Fruit fly (Drosophila melanogaster): ENCODE results near the gene CG14570.

CG14570 gene

DNA sequence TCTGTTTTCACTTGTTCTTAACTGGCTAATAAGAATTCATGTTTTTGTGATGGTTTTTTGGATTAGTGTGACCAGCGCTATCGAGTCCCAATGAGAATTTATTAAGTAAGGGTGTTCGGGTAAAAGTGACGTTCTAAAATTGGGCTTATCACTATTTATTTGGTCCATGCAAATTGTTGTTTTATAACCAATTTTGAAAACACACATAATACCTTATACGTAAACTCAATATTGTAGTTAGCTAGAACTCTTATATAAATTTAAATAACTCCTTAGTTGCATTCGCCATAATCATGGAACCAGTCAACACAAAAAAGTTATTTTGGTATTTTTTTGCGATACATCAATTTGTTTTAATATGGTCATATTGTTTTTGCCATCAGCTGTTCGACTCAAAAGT lies 50.6 kb downstream of the CG14570 start, which contains the start of the genes Als2 and CG11248 (continued):
- TF ChIP-seq CG3407 (GFP tag; optimal IDR thresholded peaks at IDR 0.05) (peak; percentile 41), caup (GFP tag; optimal IDR thresholded peaks at IDR 0.05; ENCODE audit: severe bottlenecking) (no peak), Aef1 (GFP tag; IDR thresholded peaks at IDR 0.05) (peak; percentile 69), CG9437 (GFP tag; optimal IDR thresholded peaks at IDR 0.05) (peak; percentile 24), nerfin-1 (tag; optimal IDR thresholded peaks at IDR 0.05) (peak; percentile 68), CG6175 (GFP tag; IDR thresholded peaks at IDR 0.05) (no peak), Side (GFP tag; optimal IDR thresholded peaks at IDR 0.05) (peak; percentile 59), Rfx (GFP tag; IDR thresholded peaks at IDR 0.05) (peak; percentile 80), Ada2b (GFP tag; IDR thresholded peaks at IDR 0.05) (peak; percentile 62), Hsf (GFP tag; optimal IDR thresholded peaks at IDR 0.05) (peak; percentile 85), CG3995 (GFP tag; optimal IDR thresholded peaks at IDR 0.05) (peak; percentile 87), eve (GFP tag; optimal IDR thresholded peaks at IDR 0.05) (no peak), CG4360 (GFP tag; IDR thresholded peaks at IDR 0.05) (no peak), ham (GFP tag; IDR thresholded peaks at IDR 0.05) (no peak), CG10147 (GFP tag; optimal IDR thresholded peaks at IDR 0.05) (no peak), CG7745 (tag; optimal IDR thresholded peaks at IDR 0.05) (no peak), sd (tag; optimal IDR thresholded peaks at IDR 0.05) (no peak), CG31224 (GFP tag; IDR thresholded peaks at IDR 0.05) (peak; percentile 34; the same call in 1 of the 2 replicates), CG17612 (GFP tag; IDR thresholded peaks at IDR 0.05) (peak; percentile 30; the same call in 1 of the 2 replicates), ind (GFP tag; optimal IDR thresholded peaks at IDR 0.05) (peak; percentile 79), CG16813 (GFP tag; IDR thresholded peaks at IDR 0.05; ENCODE audit: partially characterized antibody) (no peak), gro (GFP tag; optimal IDR thresholded peaks at IDR 0.05) (no peak), peb (GFP tag; IDR thresholded peaks at IDR 0.05) (peak; percentile 41; the same call in 1 of the 2 replicates), CG9609 (GFP tag; optimal IDR thresholded peaks at IDR 0.05) (peak; percentile 46), Hmr (GFP tag; optimal IDR thresholded peaks at IDR 0.05) (no peak), sna (GFP tag; IDR thresholded peaks at IDR 0.05; ENCODE audit: partially characterized antibody) (no peak), CG2889 (GFP tag; IDR thresholded peaks at IDR 0.05) (no peak), zfh2 (GFP tag; optimal IDR thresholded peaks at IDR 0.05) (peak; percentile 69), CG6272 (GFP tag; IDR thresholded peaks at IDR 0.05) (peak; percentile 61; the same call in 1 of the 2 replicates), CG2129 (GFP tag; IDR thresholded peaks at IDR 0.05; ENCODE audit: partially characterized antibody) (no peak), CG1603 (tag; optimal IDR thresholded peaks at IDR 0.05) (no peak), dmrt11E (tag; optimal IDR thresholded peaks at IDR 0.05) (peak; percentile 84), sens (GFP tag) (peak; percentile 96), gce (GFP tag; IDR thresholded peaks at IDR 0.05) (0 out of 3 replicates have a peak, but pooled peaks have one; percentile 17), ro (GFP tag; IDR thresholded peaks at IDR 0.05) (no peak), CG6791 (GFP tag; IDR thresholded peaks at IDR 0.05; ENCODE audit: partially characterized antibody) (no peak), CG32772 (GFP tag; IDR thresholded peaks at IDR 0.05) (peak; percentile 63), CG1233 (GFP tag; optimal IDR thresholded peaks at IDR 0.05) (peak; percentile 52), sima (GFP tag; optimal IDR thresholded peaks at IDR 0.05) (no peak), CG10321 (GFP tag; IDR thresholded peaks at IDR 0.05) (no peak), CG17186 (GFP tag; optimal IDR thresholded peaks at IDR 0.05) (peak; percentile 50), CG4854 (GFP tag; optimal IDR thresholded peaks at IDR 0.05) (no peak), Elba2 (GFP tag; optimal IDR thresholded peaks at IDR 0.05) (peak; percentile 99), Dad (GFP tag; optimal IDR thresholded peaks at IDR 0.05) (peak; percentile 36), CG11695 (GFP tag; IDR thresholded peaks at IDR 0.05) (no peak; the same call in 2 of the 3 replicates), mirr (GFP tag; optimal IDR thresholded peaks at IDR 0.05) (no peak), chm (GFP tag; IDR thresholded peaks at IDR 0.05) (no peak), CG7372 (GFP tag; IDR thresholded peaks at IDR 0.05) (peak; percentile 68), CG6254 (GFP tag; optimal IDR thresholded peaks at IDR 0.05) (no peak), h (optimal IDR thresholded peaks at IDR 0.05) (no peak), ara (GFP tag; IDR thresholded peaks at IDR 0.05) (no peak), Hr39 (optimal IDR thresholded peaks at IDR 0.05) (no peak), sr (GFP tag; IDR thresholded peaks at IDR 0.05) (no peak)
